Fruit fly (Drosophila melanogaster): Measurements from ENCODE around the gene CG10337.

DNA sequence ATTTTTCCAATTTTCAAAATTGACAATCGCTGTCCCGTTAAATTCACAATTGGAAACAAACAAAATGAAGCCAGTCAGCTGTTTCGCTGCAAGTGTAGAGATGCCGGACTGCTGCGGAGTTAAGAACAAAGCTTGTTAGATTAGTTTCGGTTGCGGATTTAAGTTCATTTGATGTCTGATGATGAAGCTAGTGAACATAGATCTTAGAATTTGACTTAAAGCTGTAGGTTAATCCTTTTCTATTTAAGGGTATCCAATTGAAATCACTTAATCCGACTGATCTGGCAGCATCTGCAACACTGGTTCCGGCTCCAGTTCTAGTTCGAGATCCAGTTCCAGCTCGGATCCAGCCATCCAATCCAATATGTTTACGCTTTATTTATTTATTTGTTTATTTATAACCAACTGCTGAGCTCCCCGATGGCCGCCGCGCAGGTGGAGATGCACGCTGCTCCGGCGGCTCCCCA is 37.2 kb upstream of the CG10337 start, which contains the start of the genes PCNA2 and CG10366:
- peak; percentile 26; the same call in 1 of the 3 replicates for TF ChIP-seq fd96Ca (GFP tag; IDR thresholded peaks at IDR 0.05)
- TF ChIP-seq Pif1B (GFP tag; optimal IDR thresholded peaks at IDR 0.05): no peak
- TF ChIP-seq rn (GFP tag; IDR thresholded peaks at IDR 0.05): no peak
- no peak for TF ChIP-seq Ets98B (GFP tag; IDR thresholded peaks at IDR 0.05)
- TF ChIP-seq D1 (tag; optimal IDR thresholded peaks at IDR 0.05): no peak
- TF ChIP-seq CG32121 (GFP tag; IDR thresholded peaks at IDR 0.05): no peak
- peak; percentile 61 for TF ChIP-seq CG15710 (tag; optimal IDR thresholded peaks at IDR 0.05)
- TF ChIP-seq CG34367 (tag; optimal IDR thresholded peaks at IDR 0.05): peak; percentile 10
- peak; percentile 31 for TF ChIP-seq CG9948 (tag; optimal IDR thresholded peaks at IDR 0.05)

Data from whole organism, pupa.